Fruit fly (Drosophila melanogaster): Measurements from ENCODE around the gene Culd.

dm6 chr3L:8394944-8395343 lies 38.8 kb upstream of the Culd start:
- TF ChIP-seq toe (GFP tag; optimal IDR thresholded peaks at IDR 0.05) = no peak
- no peak for TF ChIP-seq pad (GFP tag; optimal IDR thresholded peaks at IDR 0.05)
- TF ChIP-seq Hr96 (GFP tag; optimal IDR thresholded peaks at IDR 0.05) = no peak
- TF ChIP-seq CG7045 (GFP tag; optimal IDR thresholded peaks at IDR 0.05) = no peak
- TF ChIP-seq CG5204 (GFP tag; optimal IDR thresholded peaks at IDR 0.05) = no peak
- no peak for TF ChIP-seq Clk (GFP tag; optimal IDR thresholded peaks at IDR 0.05)
- TF ChIP-seq Mnt (GFP tag; optimal IDR thresholded peaks at IDR 0.05) = no peak
- no peak for TF ChIP-seq CG12768 (GFP tag; optimal IDR thresholded peaks at IDR 0.05)
- TF ChIP-seq cnc (optimal IDR thresholded peaks at IDR 0.05) = no peak
- no peak for TF ChIP-seq cic (GFP tag; optimal IDR thresholded peaks at IDR 0.05)

Measured in whole organism, adult.